Fruit fly (Drosophila melanogaster) S2 (cell line): ENCODE data around the gene Task7.

Experiments used
- CG8478 ChIP-seq: fragments of >200 bp; optimal IDR thresholded peaks from 2 replicates; lab custom pipeline; 2018
- CTCF ChIP-seq, 2 experiments: fragments of >200 bp; optimal IDR thresholded peaks; 2 replicates each; lab custom pipeline; 2018

DNA sequence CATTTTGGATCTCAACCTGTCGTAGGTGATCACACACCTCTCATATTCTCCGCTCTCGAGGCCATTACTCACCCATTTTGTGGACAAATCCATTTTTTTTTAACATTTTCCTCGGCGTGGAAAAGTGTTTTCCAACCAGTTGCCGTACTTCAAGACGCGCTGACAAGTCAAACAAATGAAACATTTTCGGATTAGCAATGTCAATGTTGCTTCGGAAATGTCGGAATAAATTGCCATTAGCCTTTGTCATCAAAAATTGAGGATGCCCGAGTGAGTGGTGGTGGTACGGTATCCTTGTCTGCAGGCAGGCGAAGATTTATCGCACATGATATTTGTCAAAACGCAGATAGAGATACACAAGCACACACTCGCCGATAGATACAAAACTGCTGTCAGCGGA is 15.2 kb upstream of the Task7 start:
- TF ChIP-seq CTCF (optimal IDR thresholded peaks at IDR 0.05; lab: Kevin White, UChicago): no peak
- TF ChIP-seq CG8478 (lab: Kevin White, UChicago): no peak
